Worm (Caenorhabditis elegans) whole organism, L1 larva: ENCODE data around the gene ZC239.5.

Experiments
- C04F5.9 ChIP-seq: sonication (generic microtip); optimal IDR thresholded peaks from 2 replicates; lab custom pipeline; 2016; ENCODE audit warnings: missing genetic modification characterization, missing compliant biosample characterization
- aha-1 ChIP-seq: fragments of 150-350 bp; optimal IDR thresholded peaks from 2 replicates; lab custom pipeline; 2014; ENCODE audit warnings: missing biosample characterization, missing genetic modification characterization
- ces-1 ChIP-seq: fragments of 150-350 bp; optimal IDR thresholded peaks from 2 replicates; lab custom pipeline; 2014; ENCODE audit warnings: missing biosample characterization, missing genetic modification reagents, missing genetic modification characterization
- efl-3 ChIP-seq: fragments of 200-800 bp; sonication (Bioruptor generic); optimal IDR thresholded peaks from 2 replicates; lab custom pipeline; 2018; ENCODE audit warnings: mild to moderate bottlenecking, missing genetic modification characterization, missing compliant biosample characterization
- elt-3 ChIP-seq, 6 experiments: fragments of 150-350 bp in 1 of 6; sonication (generic microtip); optimal IDR thresholded peaks; 2 replicates each; lab custom pipeline; 2017 to 2018; ENCODE audit warnings: missing biosample characterization in 6 of 6, missing genetic modification characterization in 6 of 6, inconsistent platforms in 1 of 6
- lin-35 ChIP-seq, 2 experiments: fragments of 150-350 bp; optimal IDR thresholded peaks; 2 replicates each; lab custom pipeline; 2014; ENCODE audit warnings: missing biosample characterization in 2 of 2, missing genetic modification characterization in 2 of 2, missing genetic modification reagents in 2 of 2
- mab-9 ChIP-seq: fragments of 200-800 bp; sonication (Bioruptor generic); IDR thresholded peaks from 2 replicates; pipeline ENCODE4 v1.3.6; 2022; ENCODE audit warnings: missing genetic modification reagents, missing genetic modification characterization, missing compliant biosample characterization
- mdl-1 ChIP-seq, 2 experiments: fragments of 150-350 bp; optimal IDR thresholded peaks; 2 replicates each; lab custom pipeline; 2014 to 2017; ENCODE audit warnings: missing biosample characterization in 2 of 2, missing genetic modification characterization in 2 of 2, inconsistent platforms in 1 of 2
- nhr-19 ChIP-seq: fragments of 200-800 bp; sonication (Bioruptor generic); conservative IDR thresholded peaks from 2 replicates; pipeline ENCODE4 v1.3.6; 2022; ENCODE audit warnings: missing genetic modification characterization, missing compliant biosample characterization
- nhr-77 ChIP-seq: fragments of 150-350 bp; optimal IDR thresholded peaks from 2 replicates; lab custom pipeline; 2014; ENCODE audit warnings: missing biosample characterization, missing genetic modification characterization
- skn-1 ChIP-seq: fragments of 150-350 bp; optimal IDR thresholded peaks from 2 replicates; lab custom pipeline; 2014; ENCODE audit warnings: missing biosample characterization, missing genetic modification characterization

- TF ChIP-seq nhr-19 (GFP tag; lab: Robert Waterston, UW) (no peak), C04F5.9 (tag; lab: Kevin White, UChicago) (no peak), skn-1 (tag; lab: Kevin White, UChicago) (no peak), mdl-1 (tag; optimal IDR thresholded peaks at IDR 0.05; lab: Kevin White, UChicago) (no peak), aha-1 (tag; lab: Kevin White, UChicago) (no peak), ces-1 (no peak), nhr-77 (tag; lab: Kevin White, UChicago) (no peak), efl-3 (no peak), lin-35 (GFP tag; optimal IDR thresholded peaks at IDR 0.05; lab: Kevin White, UChicago) (no peak), elt-3 (tag; optimal IDR thresholded peaks at IDR 0.05; lab: Kevin White, UChicago) (no peak), mab-9 (no peak)
These were observed 14.7 kb downstream of the ZC239.5 start, which contains the start of gene ZC239.16 for ce11 chrII:3225200-3225599.
